Worm (Caenorhabditis elegans): ENCODE results near the gene F38H4.4.

F38H4.4 gene

DNA sequence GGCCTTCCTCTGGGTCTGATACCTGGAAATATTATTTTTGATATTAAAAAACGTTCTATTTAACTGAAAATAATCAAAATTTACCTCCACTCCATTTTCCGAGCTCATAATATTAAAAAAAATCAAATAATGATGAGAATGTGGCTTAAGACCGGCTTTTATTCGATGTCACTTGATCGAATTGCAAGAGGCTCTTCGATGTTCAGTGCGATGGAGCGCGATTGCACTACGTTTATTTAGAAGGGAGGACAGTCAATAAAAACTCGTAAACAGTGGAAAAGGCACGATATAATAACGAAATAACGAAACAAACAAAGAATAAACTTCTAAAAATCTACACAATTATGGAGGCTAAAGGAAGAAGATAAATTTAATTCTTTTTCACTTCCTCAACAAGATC is 6.7 kb downstream of the F38H4.4 start, which contains the start of gene tag-30:
Gene tag-30 (minus strand): TSS at position 383 of the 400 bp plus-strand sequence.
- TF ChIP-seq nfya-1 (tag; optimal IDR thresholded peaks at IDR 0.05; ENCODE audit: insufficient read depth): no peak
- peak; percentile 86 for TF ChIP-seq egl-5 (tag; optimal IDR thresholded peaks at IDR 0.05)
- no peak for TF ChIP-seq nhr-67 (tag; optimal IDR thresholded peaks at IDR 0.05)
- peak; percentile 76 for TF ChIP-seq snpc-4 (tag; optimal IDR thresholded peaks at IDR 0.05)
- no peak for TF ChIP-seq elt-1 (tag; optimal IDR thresholded peaks at IDR 0.05)
- peak; percentile 12 for TF ChIP-seq lin-39 (tag; optimal IDR thresholded peaks at IDR 0.05)
- TF ChIP-seq elt-2 (tag; optimal IDR thresholded peaks at IDR 0.05): peak; percentile 43
- no peak for TF ChIP-seq fos-1 (tag; optimal IDR thresholded peaks at IDR 0.05)
- TF ChIP-seq ztf-11 (tag; optimal IDR thresholded peaks at IDR 0.05): no peak
- TF ChIP-seq nhr-12 (tag; optimal IDR thresholded peaks at IDR 0.05): no peak
- TF ChIP-seq nhr-43 (tag; optimal IDR thresholded peaks at IDR 0.05; ENCODE audit: poor library complexity, severe bottlenecking): peak; percentile 10
- TF ChIP-seq eor-1 (tag; optimal IDR thresholded peaks at IDR 0.05): no peak
- TF ChIP-seq unc-39 (tag; optimal IDR thresholded peaks at IDR 0.05): no peak
- TF ChIP-seq egl-27 (tag; optimal IDR thresholded peaks at IDR 0.05): no peak
- TF ChIP-seq jun-1 (tag; optimal IDR thresholded peaks at IDR 0.05): no peak
- no peak for TF ChIP-seq daf-12 (tag; optimal IDR thresholded peaks at IDR 0.05)
- no peak for TF ChIP-seq nhr-237 (tag; optimal IDR thresholded peaks at IDR 0.05)
- TF ChIP-seq nhr-11 (tag; optimal IDR thresholded peaks at IDR 0.05): no peak
- TF ChIP-seq elt-3 (tag; optimal IDR thresholded peaks at IDR 0.05): no peak
- TF ChIP-seq mdl-1 (tag; optimal IDR thresholded peaks at IDR 0.05): no peak
- peak; percentile 72 for TF ChIP-seq lin-15B (tag; optimal IDR thresholded peaks at IDR 0.05)
- TF ChIP-seq nhr-25 (tag; optimal IDR thresholded peaks at IDR 0.05): peak; percentile 24
- peak; percentile 13 for TF ChIP-seq nhr-23 (tag; optimal IDR thresholded peaks at IDR 0.05)
- TF ChIP-seq R02D3.7 (tag; optimal IDR thresholded peaks at IDR 0.05): no peak
- peak; percentile 96 for TF ChIP-seq pha-4 (tag; optimal IDR thresholded peaks at IDR 0.05)
- TF ChIP-seq ztf-4 (tag; optimal IDR thresholded peaks at IDR 0.05): no peak
- no peak for TF ChIP-seq mml-1 (tag; optimal IDR thresholded peaks at IDR 0.05)

DNA sequence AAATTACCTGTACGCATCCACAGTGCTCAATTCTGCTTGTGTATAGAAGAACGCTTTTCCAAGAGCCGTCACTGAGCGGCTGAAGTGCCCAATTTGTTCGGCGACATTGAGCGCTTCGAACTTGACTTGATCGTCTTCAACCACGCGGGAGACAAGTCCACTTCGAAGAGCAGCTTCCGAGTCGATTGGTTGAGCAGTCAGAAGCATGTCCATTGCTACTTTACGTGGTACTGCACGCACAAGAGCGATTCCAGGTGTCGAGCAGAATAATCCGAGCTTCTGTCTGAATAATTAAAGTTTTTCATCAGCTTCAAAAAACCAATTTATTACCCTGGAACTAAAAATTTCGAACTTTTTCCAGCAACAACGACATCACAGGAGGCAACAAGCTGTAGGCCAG is 7.4 kb downstream of the F38H4.4 start:
- TF ChIP-seq lin-39 (tag; optimal IDR thresholded peaks at IDR 0.05) (no peak), lsy-12 (tag; optimal IDR thresholded peaks at IDR 0.05) (no peak)

DNA sequence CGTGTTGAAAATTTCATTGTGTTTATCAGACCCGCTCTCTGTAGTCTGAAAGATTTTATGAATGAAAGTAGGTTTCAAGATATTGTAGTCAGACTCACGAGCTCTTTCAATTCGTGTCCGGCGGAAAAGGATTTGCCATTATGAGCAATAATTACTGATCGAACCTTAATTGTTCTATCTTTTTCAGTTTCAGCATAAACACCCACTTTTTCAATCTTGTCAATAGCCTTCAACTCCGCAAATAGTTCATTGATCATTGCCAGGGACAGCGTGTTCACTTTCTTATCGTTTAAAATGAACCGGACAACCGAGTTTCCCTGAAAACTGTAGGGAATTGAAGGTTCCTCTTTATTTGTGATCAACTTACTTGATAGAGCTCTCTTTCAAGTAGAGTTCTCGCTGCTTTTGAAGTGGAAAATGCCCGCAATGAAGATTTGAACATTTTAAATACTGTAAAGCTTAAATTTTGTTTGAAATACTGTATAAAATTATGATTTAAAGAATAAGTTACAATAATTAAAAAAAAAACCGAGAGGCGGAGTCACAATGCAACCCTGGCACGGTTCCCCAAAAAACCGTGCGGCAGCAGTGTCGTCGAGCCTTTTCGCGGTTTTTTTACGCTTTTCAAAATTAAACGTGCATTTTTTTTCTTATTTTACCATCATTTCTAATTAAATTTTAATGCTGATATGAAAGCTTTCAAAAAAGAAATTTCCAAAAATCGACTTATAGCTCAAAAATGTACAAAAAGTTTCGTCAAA is 8.0 kb downstream of the F38H4.4 start, which contains the start of gene ech-2:
Gene ech-2 (minus strand): TSS at position 452 of the 761 bp plus-strand sequence.
- TF ChIP-seq nhr-12 (tag; optimal IDR thresholded peaks at IDR 0.05): no peak
- peak; percentile 20 for TF ChIP-seq lin-15B (tag; optimal IDR thresholded peaks at IDR 0.05)
- TF ChIP-seq pha-4 (tag; optimal IDR thresholded peaks at IDR 0.05): peak; percentile 56
- no peak for TF ChIP-seq mdl-1 (tag; optimal IDR thresholded peaks at IDR 0.05)
- TF ChIP-seq nfya-1 (tag; optimal IDR thresholded peaks at IDR 0.05; ENCODE audit: insufficient read depth): peak; percentile 60
- no peak for TF ChIP-seq elt-1 (tag; optimal IDR thresholded peaks at IDR 0.05)
- no peak for TF ChIP-seq mml-1 (tag; optimal IDR thresholded peaks at IDR 0.05)

DNA sequence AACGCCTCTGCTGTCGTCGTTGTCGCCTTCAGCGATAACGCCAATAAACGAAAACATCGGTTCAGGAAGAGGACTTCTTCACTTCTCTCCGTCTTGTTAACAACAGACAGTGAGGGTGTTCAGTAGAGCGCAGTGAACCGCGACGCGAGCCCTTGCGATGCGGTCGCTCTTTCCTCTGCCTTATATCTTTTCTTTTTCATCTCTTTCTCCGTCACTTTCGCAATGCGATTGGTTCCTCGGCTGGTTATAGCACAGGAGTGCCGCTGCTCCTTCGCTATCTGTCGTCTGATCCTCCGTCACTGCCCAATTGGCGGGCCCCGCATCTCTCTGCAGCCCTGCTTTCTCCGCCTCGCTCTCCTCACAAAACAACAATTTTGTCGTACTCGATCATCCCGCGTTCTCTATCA is 9.1 kb downstream of the F38H4.4 start:
- TF ChIP-seq egl-5 (tag; optimal IDR thresholded peaks at IDR 0.05): peak; percentile 25
- TF ChIP-seq nhr-237 (tag; optimal IDR thresholded peaks at IDR 0.05): no peak
- peak; percentile 79 for TF ChIP-seq snpc-4 (tag; optimal IDR thresholded peaks at IDR 0.05)
- TF ChIP-seq ceh-9 (tag; optimal IDR thresholded peaks at IDR 0.05): no peak
- peak; percentile 20 for TF ChIP-seq egl-27 (tag; optimal IDR thresholded peaks at IDR 0.05)
- peak; percentile 29 for TF ChIP-seq tbx-2 (tag; optimal IDR thresholded peaks at IDR 0.05)
- TF ChIP-seq ama-1 (optimal IDR thresholded peaks at IDR 0.05): peak; percentile 76
- no peak for TF ChIP-seq daf-12 (tag; optimal IDR thresholded peaks at IDR 0.05)
- TF ChIP-seq unc-62 (GFP tag; optimal IDR thresholded peaks at IDR 0.05): no peak
- TF ChIP-seq ceh-16 (tag; optimal IDR thresholded peaks at IDR 0.05): no peak
- TF ChIP-seq sea-2 (GFP tag; optimal IDR thresholded peaks at IDR 0.05): no peak
- TF ChIP-seq lin-39 (tag; optimal IDR thresholded peaks at IDR 0.05): peak; percentile 77
- no peak for TF ChIP-seq nhr-12 (tag; optimal IDR thresholded peaks at IDR 0.05)
- TF ChIP-seq nhr-77 (tag; optimal IDR thresholded peaks at IDR 0.05): no peak
- TF ChIP-seq elt-2 (tag; optimal IDR thresholded peaks at IDR 0.05): peak; percentile 43
- TF ChIP-seq ceh-82 (tag; optimal IDR thresholded peaks at IDR 0.05): no peak
- TF ChIP-seq ztf-11 (tag; optimal IDR thresholded peaks at IDR 0.05): no peak
- peak; percentile 89 for TF ChIP-seq lin-15B (tag; optimal IDR thresholded peaks at IDR 0.05)
- peak; percentile 51 for TF ChIP-seq skn-1 (tag; optimal IDR thresholded peaks at IDR 0.05)
- TF ChIP-seq mml-1 (tag; optimal IDR thresholded peaks at IDR 0.05): no peak
- no peak for TF ChIP-seq R02D3.7 (tag; optimal IDR thresholded peaks at IDR 0.05)
- peak; percentile 35 for TF ChIP-seq lsy-12 (tag; optimal IDR thresholded peaks at IDR 0.05)
- no peak for TF ChIP-seq fkh-2 (tag; optimal IDR thresholded peaks at IDR 0.05)
- TF ChIP-seq aly-2 (tag; optimal IDR thresholded peaks at IDR 0.05): no peak
- peak; percentile 60 for TF ChIP-seq jun-1 (tag; optimal IDR thresholded peaks at IDR 0.05)
- TF ChIP-seq nhr-25 (tag; optimal IDR thresholded peaks at IDR 0.05): no peak
- no peak for TF ChIP-seq pqm-1 (tag; optimal IDR thresholded peaks at IDR 0.05)
- TF ChIP-seq mdl-1 (tag; optimal IDR thresholded peaks at IDR 0.05): no peak
- no peak for TF ChIP-seq eor-1 (tag; optimal IDR thresholded peaks at IDR 0.05)
- TF ChIP-seq nhr-23 (tag; optimal IDR thresholded peaks at IDR 0.05): peak; percentile 5
- TF ChIP-seq nhr-67 (tag; optimal IDR thresholded peaks at IDR 0.05): no peak
- no peak for TF ChIP-seq unc-39 (tag; optimal IDR thresholded peaks at IDR 0.05)
- TF ChIP-seq zag-1 (tag; optimal IDR thresholded peaks at IDR 0.05): no peak
- TF ChIP-seq nhr-11 (tag; optimal IDR thresholded peaks at IDR 0.05): peak; percentile 65
- peak; percentile 75 for TF ChIP-seq hmg-11 (tag; optimal IDR thresholded peaks at IDR 0.05)
- TF ChIP-seq elt-3 (tag; optimal IDR thresholded peaks at IDR 0.05): no peak
- TF ChIP-seq ztf-4 (tag; optimal IDR thresholded peaks at IDR 0.05): no peak
